Fruit fly (Drosophila melanogaster) whole organism: ENCODE data around the gene CG5103.

ENCODE experiments used
- EcR ChIP-seq, 2 experiments: fragments of >200 bp; optimal IDR thresholded peaks; 2 replicates each; lab custom pipeline; 2017; ENCODE audit warnings: missing biosample characterization in 2 of 2, missing genetic modification characterization in 2 of 2, missing genetic modification reagents in 2 of 2
- pan ChIP-seq: fragments of >200 bp; optimal IDR thresholded peaks from 2 replicates; lab custom pipeline; 2017

DNA sequence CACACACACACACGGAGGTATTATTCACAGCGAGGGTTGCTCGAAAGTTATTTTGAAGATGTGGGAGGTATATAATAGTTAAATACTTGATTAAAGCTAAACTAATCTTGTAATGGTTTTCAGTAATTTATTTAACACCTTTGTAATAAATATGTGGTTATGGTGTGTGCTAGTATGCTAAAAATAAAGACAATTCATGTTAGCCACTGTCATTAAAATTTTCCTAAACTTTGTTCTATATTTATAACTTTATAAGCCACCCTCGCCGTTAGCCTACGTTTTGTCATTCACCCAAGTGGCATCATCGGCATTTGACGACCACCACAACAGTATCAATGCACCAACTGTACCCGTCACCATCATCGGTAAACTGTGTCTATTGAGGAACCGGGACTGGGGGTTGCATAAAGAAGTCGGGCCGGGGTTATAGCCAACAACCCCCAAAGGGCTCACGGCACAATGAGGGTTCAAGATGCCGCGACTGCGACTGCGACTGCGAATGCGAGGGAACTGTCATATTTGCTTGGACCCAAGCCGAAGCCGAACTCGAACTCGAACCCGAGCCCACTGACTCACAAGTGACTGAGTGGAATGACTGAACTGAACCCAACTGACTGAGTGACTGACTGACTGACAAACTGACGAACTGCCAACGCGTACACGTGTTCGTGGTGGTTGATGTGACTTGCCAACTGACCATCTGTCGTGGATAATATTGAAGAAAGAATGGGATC, 21.6 kb downstream of the CG5103 start:
- no peak for TF ChIP-seq EcR (GFP tag; optimal IDR thresholded peaks at IDR 0.05; lab: Kevin White, UChicago)
- no peak for TF ChIP-seq pan (lab: Kevin White, UChicago)
